Fruit fly (Drosophila melanogaster): ENCODE measurements around the gene CG44098.

The CG44098 gene

dm6 chr3R:4728448-4728847 lies 44.5 kb downstream of the CG44098 start (continued):
- TF ChIP-seq YL-1 (GFP tag; optimal IDR thresholded peaks at IDR 0.05) (no peak), CG8089 (GFP tag; optimal IDR thresholded peaks at IDR 0.05) (no peak), stwl (tag; optimal IDR thresholded peaks at IDR 0.05) (peak; percentile 95), CG14860 (GFP tag; IDR thresholded peaks at IDR 0.05; ENCODE audit: partially characterized antibody) (no peak), bigmax (GFP tag; optimal IDR thresholded peaks at IDR 0.05) (no peak), CG15011 (GFP tag; optimal IDR thresholded peaks at IDR 0.05) (no peak), HLH4C (GFP tag; IDR thresholded peaks at IDR 0.05; ENCODE audit: partially characterized antibody) (0 out of 3 replicates have a peak, but pooled peaks have one; percentile 26), hth (optimal IDR thresholded peaks at IDR 0.05) (no peak), Mes4 (GFP tag; optimal IDR thresholded peaks at IDR 0.05) (no peak), CG3847 (GFP tag; IDR thresholded peaks at IDR 0.05) (no peak), Bgb (GFP tag; IDR thresholded peaks at IDR 0.05; ENCODE audit: partially characterized antibody) (no peak), Scr (GFP tag; IDR thresholded peaks at IDR 0.05; ENCODE audit: partially characterized antibody) (no peak), Atf-2 (GFP tag; optimal IDR thresholded peaks at IDR 0.05) (no peak), CG8924 (tag; optimal IDR thresholded peaks at IDR 0.05) (no peak), H2.0 (GFP tag; IDR thresholded peaks at IDR 0.05) (no peak), insv (GFP tag; optimal IDR thresholded peaks at IDR 0.05) (no peak), Dll (GFP tag; IDR thresholded peaks at IDR 0.05; ENCODE audit: partially characterized antibody) (0 out of 4 replicates have a peak, but pooled peaks have one; percentile 13), Sin3A (optimal IDR thresholded peaks at IDR 0.05) (no peak), CG14014 (GFP tag; IDR thresholded peaks at IDR 0.05) (no peak), CG2129 (GFP tag; IDR thresholded peaks at IDR 0.05; ENCODE audit: partially characterized antibody) (no peak), CG14710 (tag; optimal IDR thresholded peaks at IDR 0.05) (peak; percentile 90), ttk (GFP tag; IDR thresholded peaks at IDR 0.05) (no peak), pb (GFP tag; optimal IDR thresholded peaks at IDR 0.05) (no peak), grau (tag; optimal IDR thresholded peaks at IDR 0.05) (no peak), Hr51 (GFP tag; optimal IDR thresholded peaks at IDR 0.05) (no peak), CG2678 (tag; optimal IDR thresholded peaks at IDR 0.05) (no peak), cato (GFP tag; optimal IDR thresholded peaks at IDR 0.05; ENCODE audit: borderline replicate concordance) (no peak), CG32767 (GFP tag; IDR thresholded peaks at IDR 0.05) (no peak), CG16813 (GFP tag; IDR thresholded peaks at IDR 0.05; ENCODE audit: partially characterized antibody) (peak; percentile 49; the same call in 2 of the 3 replicates), pros (GFP tag; optimal IDR thresholded peaks at IDR 0.05) (no peak), lola (GFP tag; optimal IDR thresholded peaks at IDR 0.05) (no peak), Taf1 (GFP tag; IDR thresholded peaks at IDR 0.05) (no peak), vvl (GFP tag; IDR thresholded peaks at IDR 0.05) (0 out of 2 replicates have a peak, but pooled peaks have one; percentile 30), CG12071 (GFP tag; optimal IDR thresholded peaks at IDR 0.05) (no peak), Ptx1 (GFP tag; IDR thresholded peaks at IDR 0.05) (no peak), lmd (GFP tag; IDR thresholded peaks at IDR 0.05) (no peak), CG13624 (GFP tag; optimal IDR thresholded peaks at IDR 0.05) (no peak), H15 (GFP tag; IDR thresholded peaks at IDR 0.05) (no peak), CG6791 (GFP tag; IDR thresholded peaks at IDR 0.05; ENCODE audit: partially characterized antibody) (no peak), CG15479 (GFP tag; optimal IDR thresholded peaks at IDR 0.05) (no peak), en (GFP tag; optimal IDR thresholded peaks at IDR 0.05) (no peak), CG10959 (GFP tag; IDR thresholded peaks at IDR 0.05) (no peak), kah (GFP tag; optimal IDR thresholded peaks at IDR 0.05) (no peak)
